Worm (Caenorhabditis elegans): Measurements from ENCODE around the gene ZK686.6.

DNA sequence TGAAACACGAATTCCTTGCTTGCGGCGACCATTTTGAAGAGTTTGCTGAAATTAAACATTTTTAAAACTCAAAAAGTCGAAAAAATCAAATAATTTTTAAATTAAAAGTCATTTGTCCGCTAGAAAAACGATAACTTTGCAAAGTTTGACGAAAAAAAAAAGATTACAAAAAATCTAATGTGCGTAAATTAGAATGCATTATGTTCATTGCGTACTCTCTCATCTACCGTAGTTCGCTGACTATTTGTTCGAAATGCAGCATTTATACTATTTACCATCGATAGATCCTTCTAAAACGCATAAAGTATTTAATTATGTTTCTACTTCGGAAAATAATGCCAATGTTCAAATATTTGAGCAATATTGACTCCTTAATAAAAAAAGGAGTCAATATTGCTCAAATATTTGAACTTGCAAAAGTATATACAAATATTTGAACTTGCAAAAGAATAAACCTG is 3.2 kb upstream of the ZK686.6 start, which contains the start of gene bath-15:
- no peak for TF ChIP-seq R02D3.7 (tag; optimal IDR thresholded peaks at IDR 0.05)
- TF ChIP-seq ztf-11 (tag; optimal IDR thresholded peaks at IDR 0.05): no peak
- no peak for TF ChIP-seq elt-3 (tag; optimal IDR thresholded peaks at IDR 0.05)
- no peak for TF ChIP-seq blmp-1 (tag; optimal IDR thresholded peaks at IDR 0.05; ENCODE audit: insufficient read depth)
- no peak for TF ChIP-seq unc-39 (tag; optimal IDR thresholded peaks at IDR 0.05)
- TF ChIP-seq nhr-25 (tag; optimal IDR thresholded peaks at IDR 0.05): no peak
- TF ChIP-seq aly-2 (tag; optimal IDR thresholded peaks at IDR 0.05): no peak
- TF ChIP-seq F13H6.1 (tag; optimal IDR thresholded peaks at IDR 0.05): no peak
- no peak for TF ChIP-seq ZK546.5 (tag; optimal IDR thresholded peaks at IDR 0.05)
- no peak for TF ChIP-seq nhr-21 (tag; optimal IDR thresholded peaks at IDR 0.05)
- TF ChIP-seq mdl-1 (tag; optimal IDR thresholded peaks at IDR 0.05): no peak
- no peak for TF ChIP-seq sem-4 (tag; optimal IDR thresholded peaks at IDR 0.05)
